Worm (Caenorhabditis elegans) whole organism, mixed stage, embryonic: ENCODE data around the gene F43G6.4.

Source experiments
- lsy-2 ChIP-seq: fragments of 150-350 bp; optimal IDR thresholded peaks from 2 replicates; lab custom pipeline; 2014; ENCODE audit warnings: missing biosample characterization, missing genetic modification characterization
- nhr-12 ChIP-seq: fragments of 150-350 bp; optimal IDR thresholded peaks from 2 replicates; lab custom pipeline; 2014; ENCODE audit warnings: missing biosample characterization, missing genetic modification characterization
- nhr-76 ChIP-seq: sonication (generic microtip); optimal IDR thresholded peaks from 2 replicates; lab custom pipeline; 2017; ENCODE audit warnings: missing biosample characterization, missing genetic modification characterization

DNA sequence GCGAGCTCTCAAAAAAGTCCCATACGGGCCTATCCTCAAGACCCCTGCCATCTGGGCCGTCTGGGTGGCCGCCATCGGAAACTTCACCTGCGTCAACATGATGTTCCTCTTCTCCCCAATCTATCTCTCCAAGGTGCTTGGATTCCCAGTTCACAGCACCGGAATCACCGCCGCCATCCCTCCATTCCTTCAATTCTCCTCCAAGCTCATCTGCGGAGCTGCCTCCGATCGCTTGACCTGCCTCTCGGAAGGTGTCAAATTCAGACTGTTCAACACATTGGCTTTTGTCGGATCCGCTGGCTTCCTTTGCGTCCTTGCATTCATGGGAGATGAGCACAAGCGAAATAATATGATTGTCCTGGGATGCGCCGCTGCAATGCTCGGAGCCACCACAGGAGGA is 54.4 kb downstream of the F43G6.4 start:
- TF ChIP-seq nhr-76 (tag; lab: Kevin White, UChicago): no peak
- TF ChIP-seq lsy-2 (tag; lab: Kevin White, UChicago): no peak
- TF ChIP-seq nhr-12: no peak
